Fruit fly (Drosophila melanogaster) whole organism, embryonic: ENCODE measurements around the gene RanGAP.

Experiments used
- Adf1 ChIP-seq: fragments of 200-800 bp; sonication (Bioruptor generic); IDR thresholded peaks from 2 replicates; pipeline ENCODE4 v1.3.6; 2022; ENCODE audit warnings: missing biosample characterization, missing genetic modification characterization
- Antp ChIP-seq: fragments of 200-800 bp; sonication (Bioruptor generic); optimal IDR thresholded peaks from 3 replicates; lab custom pipeline; 2016; ENCODE audit warnings: missing biosample characterization, missing genetic modification characterization
- Bteb2 ChIP-seq: fragments of 200-800 bp; sonication (Bioruptor generic); optimal IDR thresholded peaks from 2 replicates; lab custom pipeline; 2016; ENCODE audit warnings: missing biosample characterization, missing genetic modification characterization
- CG11093 ChIP-seq: fragments of 200-800 bp; sonication (Bioruptor generic); IDR thresholded peaks from 3 replicates; pipeline ENCODE4 v1.3.6; 2022; ENCODE audit warnings: missing biosample characterization, missing genetic modification characterization
- CG12219 ChIP-seq: fragments of 200-800 bp; sonication (Bioruptor generic); optimal IDR thresholded peaks from 3 replicates; lab custom pipeline; 2018; ENCODE audit warnings: missing biosample characterization, mild to moderate bottlenecking, missing genetic modification characterization
- CG12769 ChIP-seq: fragments of 200-800 bp; sonication (Bioruptor generic); optimal IDR thresholded peaks from 2 replicates; lab custom pipeline; 2019; ENCODE audit warnings: missing biosample characterization, mild to moderate bottlenecking, missing genetic modification characterization, moderate library complexity
- CG13296 ChIP-seq: fragments of 200-800 bp; sonication (Bioruptor generic); optimal IDR thresholded peaks from 3 replicates; lab custom pipeline; 2018; ENCODE audit warnings: missing biosample characterization, mild to moderate bottlenecking, missing genetic modification characterization
- CG13775 ChIP-seq: fragments of 200-800 bp; sonication (Bioruptor generic); optimal IDR thresholded peaks from 3 replicates; lab custom pipeline; 2017; ENCODE audit warnings: missing biosample characterization, mild to moderate bottlenecking, missing genetic modification characterization
- CG17359 ChIP-seq: fragments of 200-800 bp; sonication (Bioruptor generic); optimal IDR thresholded peaks from 3 replicates; lab custom pipeline; 2018; ENCODE audit warnings: missing biosample characterization, mild to moderate bottlenecking, missing genetic modification characterization, moderate library complexity
- CG1792 ChIP-seq: fragments of 200-800 bp; sonication (Bioruptor generic); optimal IDR thresholded peaks from 2 replicates; lab custom pipeline; 2016; ENCODE audit warnings: missing biosample characterization, missing genetic modification characterization
- CG2202 ChIP-seq: fragments of 200-800 bp; sonication (Bioruptor generic); optimal IDR thresholded peaks from 2 replicates; lab custom pipeline; 2018; ENCODE audit warnings: missing biosample characterization, mild to moderate bottlenecking, missing genetic modification characterization
- CG32532 ChIP-seq: fragments of 200-800 bp; sonication (Bioruptor generic); IDR thresholded peaks from 2 replicates; pipeline ENCODE4 v1.3.6; 2022; ENCODE audit warnings: missing biosample characterization, missing genetic modification characterization
- CG32772 ChIP-seq: fragments of 200-800 bp; sonication (Bioruptor generic); IDR thresholded peaks from 2 replicates; pipeline ENCODE4 v1.3.6; 2022; ENCODE audit warnings: missing biosample characterization, missing genetic modification characterization
- CG33213 ChIP-seq: fragments of 200-800 bp; sonication (Bioruptor generic); optimal IDR thresholded peaks from 3 replicates; lab custom pipeline; 2016; ENCODE audit warnings: missing biosample characterization, missing genetic modification characterization
- CG7745 ChIP-seq: fragments of 200-800 bp; sonication (Bioruptor generic); optimal IDR thresholded peaks from 2 replicates; lab custom pipeline; 2018; ENCODE audit warnings: missing biosample characterization, mild to moderate bottlenecking, missing genetic modification characterization, moderate library complexity
- CG9932 ChIP-seq: fragments of 200-800 bp; sonication (Bioruptor generic); IDR thresholded peaks from 2 replicates; pipeline ENCODE4 v1.3.6; 2022; ENCODE audit warnings: missing biosample characterization, missing genetic modification characterization
- Camta ChIP-seq: fragments of 200-800 bp; sonication (Bioruptor generic); optimal IDR thresholded peaks from 2 replicates; lab custom pipeline; 2016; ENCODE audit warnings: missing biosample characterization, missing genetic modification characterization
- Dip3 ChIP-seq: fragments of 200-800 bp; sonication (Bioruptor generic); optimal IDR thresholded peaks from 3 replicates; lab custom pipeline; 2016; ENCODE audit warnings: missing biosample characterization, missing genetic modification characterization
- Drgx ChIP-seq: fragments of 200-800 bp; sonication (Bioruptor generic); IDR thresholded peaks from 2 replicates; pipeline ENCODE4 v1.3.6; 2022; ENCODE audit warnings: missing biosample characterization, missing genetic modification characterization
- E2f2 ChIP-seq: fragments of 200-800 bp; sonication (Bioruptor generic); IDR thresholded peaks from 2 replicates; pipeline ENCODE4 v1.3.6; 2022; ENCODE audit warnings: missing biosample characterization, missing genetic modification characterization
- GATAe ChIP-seq: fragments of 200-800 bp; sonication (Bioruptor generic); conservative IDR thresholded peaks from 2 replicates; pipeline ENCODE4 v1.3.6; 2022; ENCODE audit warnings: missing biosample characterization, missing genetic modification characterization
- Gug ChIP-seq: fragments of 200-800 bp; sonication (Bioruptor generic); IDR thresholded peaks from 4 replicates; pipeline ENCODE4 v1.3.6; 2022; ENCODE audit warnings: missing biosample characterization, missing genetic modification characterization
- Hey ChIP-seq: fragments of 200-800 bp; sonication (Bioruptor generic); optimal IDR thresholded peaks from 3 replicates; lab custom pipeline; 2018; ENCODE audit warnings: missing biosample characterization, mild to moderate bottlenecking, missing genetic modification characterization
- Hmx ChIP-seq: fragments of 200-800 bp; sonication (Bioruptor generic); optimal IDR thresholded peaks from 2 replicates; lab custom pipeline; 2016; ENCODE audit warnings: missing biosample characterization, missing genetic modification characterization
- Med ChIP-seq: fragments of 200-800 bp; sonication (Bioruptor generic); peaks from one replicate; lab custom pipeline; 2016; ENCODE audit warnings: missing biosample characterization, missing genetic modification characterization, mild to moderate bottlenecking, inconsistent platforms, moderate library complexity
- Nf-YC ChIP-seq: fragments of 200-800 bp; optimal IDR thresholded peaks from 3 replicates; lab custom pipeline; 2019; ENCODE audit warnings: missing biosample characterization, mild to moderate bottlenecking, missing genetic modification characterization, moderate library complexity
- Rfx ChIP-seq: fragments of 200-800 bp; sonication (Bioruptor generic); IDR thresholded peaks from 2 replicates; pipeline ENCODE4 v1.3.6; 2022; ENCODE audit warnings: missing biosample characterization, missing genetic modification characterization
- Spps ChIP-seq: fragments of 200-800 bp; sonication (Bioruptor generic); optimal IDR thresholded peaks from 2 replicates; lab custom pipeline; 2018; ENCODE audit warnings: missing biosample characterization, mild to moderate bottlenecking, missing genetic modification characterization
- abd-A ChIP-seq: fragments of 200-800 bp; sonication (Bioruptor generic); optimal IDR thresholded peaks from 3 replicates; lab custom pipeline; 2019; ENCODE audit warnings: missing biosample characterization, mild to moderate bottlenecking, missing genetic modification characterization, moderate library complexity
- br ChIP-seq: fragments of >200 bp; optimal IDR thresholded peaks from 2 replicates; lab custom pipeline; 2017
- cato ChIP-seq: fragments of 200-800 bp; sonication (Bioruptor generic); optimal IDR thresholded peaks from 2 replicates; lab custom pipeline; 2016; ENCODE audit warnings: missing biosample characterization, missing genetic modification characterization, borderline replicate concordance
- ci ChIP-seq: fragments of 200-800 bp; sonication (Bioruptor generic); IDR thresholded peaks from 3 replicates; pipeline ENCODE4 v1.3.6; 2022; ENCODE audit warnings: missing biosample characterization, missing genetic modification characterization
- croc ChIP-seq: fragments of 200-800 bp; sonication (Bioruptor generic); conservative IDR thresholded peaks from 3 replicates; pipeline ENCODE4 v1.3.6; 2022; ENCODE audit warnings: missing biosample characterization, missing genetic modification characterization
- fd96Cb ChIP-seq: fragments of 200-800 bp; sonication (Bioruptor generic); optimal IDR thresholded peaks from 2 replicates; lab custom pipeline; 2018; ENCODE audit warnings: missing biosample characterization, mild to moderate bottlenecking, missing genetic modification characterization, moderate library complexity
- ftz-f1 ChIP-seq: fragments of 200-800 bp; sonication (Bioruptor generic); optimal IDR thresholded peaks from 2 replicates; lab custom pipeline; 2016; ENCODE audit warnings: missing biosample characterization, missing genetic modification characterization
- fu2 ChIP-seq: fragments of 200-800 bp; sonication (Bioruptor generic); optimal IDR thresholded peaks from 2 replicates; lab custom pipeline; 2016; ENCODE audit warnings: missing biosample characterization, missing genetic modification characterization
- gem ChIP-seq: fragments of 200-800 bp; sonication (Bioruptor generic); optimal IDR thresholded peaks from 2 replicates; lab custom pipeline; 2019; ENCODE audit warnings: missing biosample characterization, mild to moderate bottlenecking, missing genetic modification characterization, moderate library complexity
- ham ChIP-seq: fragments of 200-800 bp; sonication (Bioruptor generic); IDR thresholded peaks from 2 replicates; pipeline ENCODE4 v1.3.6; 2022; ENCODE audit warnings: missing biosample characterization, missing genetic modification characterization
- jing ChIP-seq: fragments of 200-800 bp; sonication (Bioruptor generic); optimal IDR thresholded peaks from 2 replicates; lab custom pipeline; 2018; ENCODE audit warnings: missing biosample characterization, mild to moderate bottlenecking, missing genetic modification characterization
- kah ChIP-seq: fragments of 200-800 bp; sonication (Bioruptor generic); optimal IDR thresholded peaks from 2 replicates; lab custom pipeline; 2018; ENCODE audit warnings: missing biosample characterization, mild to moderate bottlenecking, missing genetic modification characterization
- lola ChIP-seq, 3 experiments: fragments of >200 bp in 2 of 3; fragments of 200-800 bp in 1 of 3; sonication (Bioruptor generic) in 1 of 3; optimal IDR thresholded peaks; 2 replicates each; lab custom pipeline; 2017 to 2019; ENCODE audit warnings: missing biosample characterization in 3 of 3, missing genetic modification characterization in 3 of 3, mild to moderate bottlenecking in 1 of 3, moderate library complexity in 1 of 3
- mirr ChIP-seq: fragments of 200-800 bp; sonication (Bioruptor generic); optimal IDR thresholded peaks from 3 replicates; lab custom pipeline; 2018; ENCODE audit warnings: missing biosample characterization, mild to moderate bottlenecking, missing genetic modification characterization
- oc ChIP-seq: fragments of 200-800 bp; sonication (Bioruptor generic); optimal IDR thresholded peaks from 2 replicates; lab custom pipeline; 2018; ENCODE audit warnings: missing biosample characterization, mild to moderate bottlenecking, missing genetic modification characterization, moderate library complexity
- onecut ChIP-seq: fragments of 200-800 bp; sonication (Bioruptor generic); IDR thresholded peaks from 2 replicates; pipeline ENCODE4 v1.3.6; 2022; ENCODE audit warnings: missing biosample characterization, missing genetic modification characterization
- org-1 ChIP-seq: fragments of 200-800 bp; sonication (Bioruptor generic); optimal IDR thresholded peaks from 2 replicates; lab custom pipeline; 2017; ENCODE audit warnings: missing biosample characterization, missing genetic modification characterization
- pita ChIP-seq: fragments of 200-800 bp; sonication (Bioruptor generic); optimal IDR thresholded peaks from 2 replicates; lab custom pipeline; 2017; ENCODE audit warnings: missing biosample characterization, mild to moderate bottlenecking, missing genetic modification characterization
- pzg ChIP-seq: fragments of 200-800 bp; sonication (Bioruptor generic); optimal IDR thresholded peaks from 3 replicates; lab custom pipeline; 2018; ENCODE audit warnings: missing biosample characterization, mild to moderate bottlenecking, missing genetic modification characterization, moderate library complexity
- ro ChIP-seq: fragments of 200-800 bp; sonication (Bioruptor generic); IDR thresholded peaks from 2 replicates; pipeline ENCODE4 v1.3.6; 2022; ENCODE audit warnings: missing biosample characterization, missing genetic modification characterization
- sc ChIP-seq, 3 experiments: fragments of >200 bp in 2 of 3; fragments of 200-800 bp in 1 of 3; sonication (Bioruptor generic) in 1 of 3; optimal IDR thresholded peaks; 2 replicates in 2 of 3; 3 replicates in 1 of 3; lab custom pipeline; 2017; ENCODE audit warnings: mild to moderate bottlenecking in 1 of 3, missing biosample characterization in 1 of 3, missing genetic modification characterization in 1 of 3, missing genetic modification reagents in 1 of 3
- trh ChIP-seq: fragments of 200-800 bp; sonication (Bioruptor generic); optimal IDR thresholded peaks from 2 replicates; lab custom pipeline; 2016; ENCODE audit warnings: missing biosample characterization, missing genetic modification characterization

The RanGAP gene

DNA sequence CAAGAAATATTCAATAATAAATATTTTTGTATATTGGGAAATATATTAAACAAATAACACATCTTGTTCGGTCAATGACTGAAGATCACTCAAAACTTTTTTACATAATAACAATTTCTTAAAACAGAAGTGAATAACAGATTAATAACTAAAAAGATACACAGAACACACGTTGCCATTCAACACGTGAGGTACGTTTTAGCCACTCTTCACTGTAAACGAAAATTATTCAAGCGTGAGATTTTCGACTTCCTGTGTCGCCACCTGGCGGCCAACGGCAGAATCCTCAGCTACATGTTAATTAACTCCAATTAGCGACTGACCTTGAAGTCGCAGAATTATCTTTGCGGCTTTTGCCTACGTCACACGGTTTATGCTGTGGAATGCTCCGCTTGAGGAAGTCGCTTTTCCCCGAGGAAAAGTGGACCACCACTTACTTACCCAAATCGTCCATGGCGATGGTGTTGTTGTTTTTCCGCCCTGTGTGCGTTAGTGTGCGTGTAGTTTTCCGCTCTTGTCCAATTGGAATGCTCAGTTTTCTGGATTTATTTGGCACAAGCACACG, 15.9 kb upstream of the RanGAP start (continued):
- no peak for TF ChIP-seq br
- peak; percentile 49 for TF ChIP-seq E2f2 (GFP tag; lab: Robert Waterston, UW)
- TF ChIP-seq pita (GFP tag; lab: Kevin White, UChicago) = no peak
- peak; percentile 64 for TF ChIP-seq CG12769 (tag; lab: Kevin White, UChicago)
- peak; percentile 16 for TF ChIP-seq Bteb2
- TF ChIP-seq sc (optimal IDR thresholded peaks at IDR 0.05; lab: Kevin White, UChicago) = no peak
- TF ChIP-seq sc (GFP tag; optimal IDR thresholded peaks at IDR 0.05; lab: Kevin White, UChicago) = peak; percentile 14
- no peak for TF ChIP-seq pzg
- TF ChIP-seq gem = peak; percentile 85
- peak in 1 of 3 experiments; percentile 62 for TF ChIP-seq lola (GFP tag; optimal IDR thresholded peaks at IDR 0.05; lab: Kevin White, UChicago)
- TF ChIP-seq ro = no peak
- peak; percentile 38 for TF ChIP-seq fu2 (GFP tag; lab: Kevin White, UChicago)
- TF ChIP-seq CG11093 = 0 out of 3 replicates have a peak, but pooled peaks have one; percentile 27
- peak; percentile 91 for TF ChIP-seq ftz-f1 (GFP tag; lab: Kevin White, UChicago)
- peak; percentile 50 for TF ChIP-seq CG33213 (GFP tag; lab: Kevin White, UChicago)
- no peak for TF ChIP-seq Spps (tag; lab: Kevin White, UChicago)
- TF ChIP-seq croc (GFP tag; lab: Robert Waterston, UW) = 0 out of 3 replicates have a peak, but pooled peaks have one; percentile 35
- peak; percentile 76 for TF ChIP-seq Gug (GFP tag; lab: Robert Waterston, UW)
- TF ChIP-seq Adf1 = peak; percentile 30
- TF ChIP-seq CG9932 (GFP tag; lab: Robert Waterston, UW) = peak; percentile 67
- TF ChIP-seq Hmx (GFP tag; lab: Kevin White, UChicago) = peak; percentile 29
- TF ChIP-seq GATAe = peak; percentile 43; the same call in 1 of the 2 replicates
- TF ChIP-seq CG13775 (GFP tag; lab: Kevin White, UChicago) = peak; percentile 66
- TF ChIP-seq CG32532 (GFP tag; lab: Robert Waterston, UW) = peak; percentile 83
- no peak for TF ChIP-seq Drgx (GFP tag; lab: Robert Waterston, UW)
- peak; percentile 58 for TF ChIP-seq CG13296 (GFP tag; lab: Kevin White, UChicago)
- peak; percentile 95 for TF ChIP-seq CG7745 (tag; lab: Kevin White, UChicago)
- TF ChIP-seq CG1792 = no peak
- TF ChIP-seq mirr (GFP tag; lab: Kevin White, UChicago) = peak; percentile 70
- TF ChIP-seq ci (GFP tag; lab: Robert Waterston, UW) = peak; percentile 77
- peak; percentile 92 for TF ChIP-seq Med (GFP tag; lab: Kevin White, UChicago)
- peak; percentile 33 for TF ChIP-seq oc (tag; lab: Kevin White, UChicago)
- TF ChIP-seq abd-A (tag; lab: Kevin White, UChicago) = no peak
- TF ChIP-seq Rfx (GFP tag; lab: Robert Waterston, UW) = peak; percentile 86
- peak; percentile 28 for TF ChIP-seq cato (GFP tag; lab: Kevin White, UChicago)
- peak; percentile 47 for TF ChIP-seq CG12219 (GFP tag; lab: Kevin White, UChicago)
- peak; percentile 69 for TF ChIP-seq CG17359 (tag; lab: Kevin White, UChicago)
- peak; percentile 9 for TF ChIP-seq jing (GFP tag; lab: Kevin White, UChicago)
- TF ChIP-seq CG32772 (GFP tag; lab: Robert Waterston, UW) = peak; percentile 50
- peak; percentile 45 for TF ChIP-seq Dip3 (GFP tag; lab: Kevin White, UChicago)
- peak; percentile 71 for TF ChIP-seq onecut (GFP tag; lab: Robert Waterston, UW)
- TF ChIP-seq trh (GFP tag; lab: Kevin White, UChicago) = peak; percentile 13
- TF ChIP-seq Antp (GFP tag; lab: Kevin White, UChicago) = peak; percentile 64
- peak; percentile 61 for TF ChIP-seq fd96Cb (tag; lab: Kevin White, UChicago)
- TF ChIP-seq ham (GFP tag; lab: Robert Waterston, UW) = no peak
- TF ChIP-seq CG2202 = no peak
- peak; percentile 85 for TF ChIP-seq Nf-YC
- TF ChIP-seq org-1 (GFP tag; lab: Kevin White, UChicago) = peak; percentile 66
- peak; percentile 52 for TF ChIP-seq Camta (GFP tag; lab: Kevin White, UChicago)
- no peak for TF ChIP-seq Hey (tag; lab: Kevin White, UChicago)
- peak; percentile 35 for TF ChIP-seq kah
